Worm (Caenorhabditis elegans) whole organism, L1 larva: Measurements from ENCODE around the gene C23H3.5.

Experiments
- fos-1 ChIP-seq: fragments of 150-350 bp; optimal IDR thresholded peaks from 2 replicates; lab custom pipeline; 2014; ENCODE audit warnings: missing biosample characterization, missing genetic modification characterization
- nhr-12 ChIP-seq: sonication (generic microtip); optimal IDR thresholded peaks from 2 replicates; lab custom pipeline; 2017; ENCODE audit warnings: missing biosample characterization, missing genetic modification characterization
- unc-130 ChIP-seq: fragments of 150-350 bp; optimal IDR thresholded peaks from 2 replicates; lab custom pipeline; 2017; ENCODE audit warnings: missing biosample characterization, missing genetic modification characterization, inconsistent platforms

DNA sequence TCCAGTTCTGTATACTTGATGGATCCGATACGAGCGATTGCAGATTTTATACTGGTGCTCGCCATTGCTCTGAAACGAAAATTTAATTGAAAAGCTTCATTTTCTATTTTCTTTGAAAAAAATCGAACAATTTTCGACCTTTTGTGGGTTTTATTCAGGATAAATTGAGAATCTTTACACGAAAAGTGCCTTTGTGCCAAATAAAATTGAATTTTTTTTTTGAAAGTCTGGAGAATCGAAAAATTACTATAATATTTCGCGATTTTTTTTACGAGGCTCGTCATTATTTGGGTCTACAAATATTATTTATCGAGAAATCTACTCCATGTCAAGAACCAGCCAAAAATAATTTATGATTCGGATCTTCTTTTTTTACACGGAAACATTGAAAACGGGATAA lies 5.5 kb upstream of the C23H3.5 start, which contains the start of gene F23F1.10:
- TF ChIP-seq nhr-12 (tag; lab: Kevin White, UChicago) (no peak), fos-1 (tag; lab: Kevin White, UChicago) (no peak), unc-130 (tag; lab: Kevin White, UChicago) (no peak)
